Worm (Caenorhabditis elegans) whole organism, L2 larva: Measurements from ENCODE around the gene K09C6.8.

Experiments
- F13H6.1 ChIP-seq: sonication (generic microtip); optimal IDR thresholded peaks from 2 replicates; lab custom pipeline; 2016; ENCODE audit warnings: missing genetic modification characterization, missing compliant biosample characterization
- ceh-82 ChIP-seq: fragments of 150-350 bp; optimal IDR thresholded peaks from 2 replicates; lab custom pipeline; 2014; ENCODE audit warnings: missing biosample characterization, missing genetic modification characterization
- dmd-4 ChIP-seq: sonication (generic microtip); optimal IDR thresholded peaks from 2 replicates; lab custom pipeline; 2017; ENCODE audit warnings: missing biosample characterization, missing genetic modification characterization
- elt-1 ChIP-seq: fragments of 150-350 bp; optimal IDR thresholded peaks from 2 replicates; lab custom pipeline; 2014; ENCODE audit warnings: missing biosample characterization, missing genetic modification characterization
- lin-39 ChIP-seq: fragments of 150-350 bp; optimal IDR thresholded peaks from 2 replicates; lab custom pipeline; 2014; ENCODE audit warnings: missing biosample characterization, missing genetic modification reagents, missing genetic modification characterization
- mbf-1 ChIP-seq: sonication (generic microtip); optimal IDR thresholded peaks from 2 replicates; lab custom pipeline; 2017; ENCODE audit warnings: missing biosample characterization, missing genetic modification characterization
- nhr-11 ChIP-seq: fragments of 150-350 bp; optimal IDR thresholded peaks from 2 replicates; lab custom pipeline; 2014; ENCODE audit warnings: missing biosample characterization, missing genetic modification characterization
- nhr-23 ChIP-seq: fragments of 150-350 bp; optimal IDR thresholded peaks from 2 replicates; lab custom pipeline; 2014; ENCODE audit warnings: missing biosample characterization, missing genetic modification reagents, missing genetic modification characterization
- nhr-237 ChIP-seq: fragments of 150-350 bp; optimal IDR thresholded peaks from 2 replicates; lab custom pipeline; 2014; ENCODE audit warnings: missing biosample characterization, missing genetic modification characterization
- nhr-25 ChIP-seq: fragments of 150-350 bp; sonication (generic microtip); optimal IDR thresholded peaks from 3 replicates; lab custom pipeline; 2014; ENCODE audit warnings: missing biosample characterization, missing genetic modification characterization
- skn-1 ChIP-seq: sonication (generic microtip); optimal IDR thresholded peaks from 2 replicates; lab custom pipeline; 2017; ENCODE audit warnings: missing biosample characterization, missing genetic modification characterization
- snpc-4 ChIP-seq: fragments of 150-350 bp; optimal IDR thresholded peaks from 2 replicates; lab custom pipeline; 2014; ENCODE audit warnings: missing biosample characterization, missing genetic modification characterization
- unc-39 ChIP-seq: fragments of 150-350 bp; optimal IDR thresholded peaks from 2 replicates; lab custom pipeline; 2014; ENCODE audit warnings: missing biosample characterization, missing genetic modification characterization
- ztf-1 ChIP-seq: fragments of 200-800 bp; sonication (Bioruptor generic); conservative IDR thresholded peaks from 2 replicates; pipeline ENCODE4 v1.3.6; 2022; ENCODE audit warnings: missing genetic modification characterization, missing compliant biosample characterization

ce11 chrV:858841-859456, 15.9 kb upstream of the K09C6.8 start:
- TF ChIP-seq nhr-23 (tag; lab: Kevin White, UChicago) (no peak), nhr-237 (no peak), elt-1 (tag; lab: Kevin White, UChicago) (no peak), nhr-25 (tag; lab: Kevin White, UChicago) (no peak), unc-39 (tag; lab: Kevin White, UChicago) (no peak), mbf-1 (tag; lab: Kevin White, UChicago) (no peak), lin-39 (tag; lab: Kevin White, UChicago) (no peak), nhr-11 (tag; lab: Kevin White, UChicago) (no peak), snpc-4 (tag; lab: Kevin White, UChicago) (peak; percentile 88), ceh-82 (no peak), dmd-4 (tag; lab: Kevin White, UChicago) (no peak), skn-1 (tag; lab: Kevin White, UChicago) (no peak), F13H6.1 (tag; lab: Kevin White, UChicago) (no peak), ztf-1 (no peak)
